Worm (Caenorhabditis elegans) whole organism, early embryonic: ENCODE measurements around the gene F08H9.2.

Source experiments
- hmg-4 ChIP-seq: fragments of 200-800 bp; sonication (Bioruptor generic); optimal IDR thresholded peaks from 2 replicates; lab custom pipeline; 2018; ENCODE audit warnings: mild to moderate bottlenecking, missing genetic modification characterization, missing compliant biosample characterization
- hnd-1 ChIP-seq: sonication (generic microtip); optimal IDR thresholded peaks from 2 replicates; lab custom pipeline; 2016; ENCODE audit warnings: missing genetic modification characterization, missing compliant biosample characterization

DNA sequence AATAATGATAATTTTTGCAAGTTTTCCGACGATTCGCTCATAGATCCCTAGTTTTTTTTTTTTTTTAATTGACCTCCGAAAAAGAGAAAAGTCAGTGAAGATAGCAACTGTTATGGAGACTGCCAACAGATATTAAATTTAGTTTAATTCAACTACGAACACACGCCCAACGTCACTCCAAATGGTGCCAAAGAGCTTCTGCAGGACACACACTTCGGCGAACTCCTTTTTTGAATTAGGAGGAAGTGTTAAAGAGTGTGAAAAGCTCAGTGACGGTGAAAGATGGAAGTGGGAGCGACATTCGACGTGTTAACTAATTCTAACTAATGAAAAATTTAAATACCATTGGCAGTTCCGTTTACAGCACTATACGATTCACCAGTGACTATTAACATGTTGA lies 48.5 kb upstream of the F08H9.2 start:
- TF ChIP-seq hmg-4 (GFP tag; lab: Kevin White, UChicago) (no peak), hnd-1 (no peak)
